Fruit fly (Drosophila melanogaster): ENCODE results near the gene Alg13.

Gene Alg13

dm6 chr3R:29148072-29148471 is 9.7 kb upstream of the Alg13 start, which contains the start of the genes CG11882 and Pglym78 (continued):
- TF ChIP-seq Dip3 (GFP tag; optimal IDR thresholded peaks at IDR 0.05) = peak; percentile 5
- peak; percentile 76 for TF ChIP-seq Dp (GFP tag; optimal IDR thresholded peaks at IDR 0.05)
- TF ChIP-seq CG17829 (tag; optimal IDR thresholded peaks at IDR 0.05) = peak; percentile 17
- no peak for TF ChIP-seq CG6175 (GFP tag; IDR thresholded peaks at IDR 0.05)
- TF ChIP-seq CG9609 (GFP tag; optimal IDR thresholded peaks at IDR 0.05) = peak; percentile 55
- no peak for TF ChIP-seq CG31365 (tag; optimal IDR thresholded peaks at IDR 0.05)
- no peak for TF ChIP-seq Hand (GFP tag; optimal IDR thresholded peaks at IDR 0.05)
- TF ChIP-seq Fer3 (tag; optimal IDR thresholded peaks at IDR 0.05) = peak; percentile 18
- TF ChIP-seq CG12219 (GFP tag; optimal IDR thresholded peaks at IDR 0.05) = no peak
- no peak for TF ChIP-seq CG13296 (GFP tag; optimal IDR thresholded peaks at IDR 0.05)
- no peak for TF ChIP-seq Eip74EF (GFP tag; optimal IDR thresholded peaks at IDR 0.05)
- TF ChIP-seq CG33213 (GFP tag; optimal IDR thresholded peaks at IDR 0.05) = peak; percentile 60
- TF ChIP-seq sc (optimal IDR thresholded peaks at IDR 0.05) = no peak
- TF ChIP-seq sc (GFP tag; optimal IDR thresholded peaks at IDR 0.05) = no peak
- peak; percentile 83 for TF ChIP-seq vvl (GFP tag; IDR thresholded peaks at IDR 0.05)
- peak; percentile 37; the same call in 1 of the 2 replicates for TF ChIP-seq Drgx (GFP tag; IDR thresholded peaks at IDR 0.05)
- 0 out of 2 replicates have a peak, but pooled peaks have one; percentile 22 for TF ChIP-seq H2.0 (GFP tag; IDR thresholded peaks at IDR 0.05)
- TF ChIP-seq Xbp1 (GFP tag; optimal IDR thresholded peaks at IDR 0.05) = peak; percentile 52
- peak; percentile 91 for TF ChIP-seq CG1603 (tag; optimal IDR thresholded peaks at IDR 0.05)
- TF ChIP-seq CG7987 (GFP tag; optimal IDR thresholded peaks at IDR 0.05) = peak; percentile 75
- no peak for TF ChIP-seq zen (tag; optimal IDR thresholded peaks at IDR 0.05)
- peak; percentile 90 for TF ChIP-seq CG15514 (GFP tag; optimal IDR thresholded peaks at IDR 0.05)
- peak; percentile 81 for TF ChIP-seq Hr3 (GFP tag; optimal IDR thresholded peaks at IDR 0.05)
- TF ChIP-seq CG43689 (GFP tag; IDR thresholded peaks at IDR 0.05) = no peak
- TF ChIP-seq CG11696 (GFP tag; IDR thresholded peaks at IDR 0.05) = no peak
- TF ChIP-seq NC2α (GFP tag; optimal IDR thresholded peaks at IDR 0.05) = peak; percentile 30
- TF ChIP-seq D19B (GFP tag; optimal IDR thresholded peaks at IDR 0.05) = no peak
- no peak for TF ChIP-seq TFAM (GFP tag; optimal IDR thresholded peaks at IDR 0.05)
- TF ChIP-seq sim (GFP tag; IDR thresholded peaks at IDR 0.05) = no peak
- peak in 1 of 2 experiments; percentile 62 for TF ChIP-seq Hr78 (GFP tag; optimal IDR thresholded peaks at IDR 0.05)
- TF ChIP-seq chm (GFP tag; IDR thresholded peaks at IDR 0.05) = peak; percentile 80
- no peak for TF ChIP-seq cad (GFP tag; optimal IDR thresholded peaks at IDR 0.05)
- TF ChIP-seq Nf-YC (tag; optimal IDR thresholded peaks at IDR 0.05) = peak; percentile 37
- TF ChIP-seq CG32772 (GFP tag; IDR thresholded peaks at IDR 0.05) = no peak
- no peak for TF ChIP-seq CG10979 (tag; optimal IDR thresholded peaks at IDR 0.05)
- peak; percentile 20; the same call in 1 of the 2 replicates for TF ChIP-seq Xrp1 (GFP tag; IDR thresholded peaks at IDR 0.05)
- TF ChIP-seq CG6683 (GFP tag; optimal IDR thresholded peaks at IDR 0.05) = no peak
- TF ChIP-seq CG3838 (GFP tag; optimal IDR thresholded peaks at IDR 0.05) = no peak
- peak; percentile 58; the same call in 1 of the 2 replicates for TF ChIP-seq amos (GFP tag; IDR thresholded peaks at IDR 0.05; ENCODE audit: partially characterized antibody)
- TF ChIP-seq ERR (GFP tag; optimal IDR thresholded peaks at IDR 0.05) = peak; percentile 100
- peak; percentile 35; the same call in 1 of the 2 replicates for TF ChIP-seq ssp (GFP tag; IDR thresholded peaks at IDR 0.05)
- TF ChIP-seq CG10543 (GFP tag; optimal IDR thresholded peaks at IDR 0.05) = peak; percentile 42
- TF ChIP-seq bsh (GFP tag; optimal IDR thresholded peaks at IDR 0.05) = no peak
- TF ChIP-seq her (GFP tag; optimal IDR thresholded peaks at IDR 0.05) = peak; percentile 63
- peak; percentile 54 for TF ChIP-seq CG15601 (tag; optimal IDR thresholded peaks at IDR 0.05)
- TF ChIP-seq oc (tag; optimal IDR thresholded peaks at IDR 0.05) = no peak
- TF ChIP-seq Pdp1 (GFP tag; optimal IDR thresholded peaks at IDR 0.05) = peak; percentile 40 to 60
- TF ChIP-seq nau (GFP tag; optimal IDR thresholded peaks at IDR 0.05) = no peak
- TF ChIP-seq fd3F (GFP tag; optimal IDR thresholded peaks at IDR 0.05) = no peak
- TF ChIP-seq pb (GFP tag; optimal IDR thresholded peaks at IDR 0.05) = no peak
